Fruit fly (Drosophila melanogaster): Measurements from ENCODE around the gene CG11444.
A peak's percentile ranks its signal among the peaks of the same experiment; 100 is the strongest.

The CG11444 gene

dm6 chrX:4540430-4540932 is 13.7 kb downstream of the CG11444 start, which contains the start of the genes rb and CHOp24 (continued):
- peak; percentile 45 to 48 for TF ChIP-seq dpn (GFP tag; optimal IDR thresholded peaks at IDR 0.05)
- peak; percentile 90 for TF ChIP-seq inv (GFP tag; IDR thresholded peaks at IDR 0.05; ENCODE audit: partially characterized antibody)
- TF ChIP-seq luna (GFP tag; optimal IDR thresholded peaks at IDR 0.05): no peak
- TF ChIP-seq ssp (GFP tag; IDR thresholded peaks at IDR 0.05): no peak
- no peak for TF ChIP-seq Asciz (GFP tag; optimal IDR thresholded peaks at IDR 0.05)
- TF ChIP-seq CG4328 (GFP tag; optimal IDR thresholded peaks at IDR 0.05): no peak
- no peak for TF ChIP-seq HLH3B (GFP tag; IDR thresholded peaks at IDR 0.05)
- TF ChIP-seq prd (optimal IDR thresholded peaks at IDR 0.05): no peak
- TF ChIP-seq prd (GFP tag; IDR thresholded peaks at IDR 0.05): peak; percentile 24; the same call in 1 of the 3 replicates
- no peak for TF ChIP-seq CG3163 (GFP tag; optimal IDR thresholded peaks at IDR 0.05)
- TF ChIP-seq Myb (GFP tag; optimal IDR thresholded peaks at IDR 0.05): peak; percentile 68
- TF ChIP-seq pita (GFP tag; optimal IDR thresholded peaks at IDR 0.05): no peak
- TF ChIP-seq CG10565 (GFP tag; optimal IDR thresholded peaks at IDR 0.05): no peak
- no peak for TF ChIP-seq CG1602 (GFP tag; optimal IDR thresholded peaks at IDR 0.05)
- peak; percentile 17 for TF ChIP-seq chn (GFP tag; optimal IDR thresholded peaks at IDR 0.05)
- TF ChIP-seq CG4820 (GFP tag; optimal IDR thresholded peaks at IDR 0.05): no peak
- TF ChIP-seq da (GFP tag; optimal IDR thresholded peaks at IDR 0.05): no peak
- TF ChIP-seq sr (GFP tag; IDR thresholded peaks at IDR 0.05): no peak
- no peak for TF ChIP-seq lbe (GFP tag; optimal IDR thresholded peaks at IDR 0.05)
- no peak for TF ChIP-seq B-H1 (GFP tag; IDR thresholded peaks at IDR 0.05)
- TF ChIP-seq Jarid2 (GFP tag; optimal IDR thresholded peaks at IDR 0.05): no peak
- TF ChIP-seq CG17829 (tag; optimal IDR thresholded peaks at IDR 0.05): peak; percentile 31
- TF ChIP-seq Nf-YB (GFP tag; optimal IDR thresholded peaks at IDR 0.05): peak; percentile 13
- TF ChIP-seq ab (GFP tag; optimal IDR thresholded peaks at IDR 0.05): no peak
- TF ChIP-seq usp (GFP tag; optimal IDR thresholded peaks at IDR 0.05): no peak
- TF ChIP-seq pros (GFP tag; optimal IDR thresholded peaks at IDR 0.05): no peak
- TF ChIP-seq Dll (GFP tag; IDR thresholded peaks at IDR 0.05; ENCODE audit: partially characterized antibody): peak; percentile 95
- no peak for TF ChIP-seq CG11560 (tag; IDR thresholded peaks at IDR 0.05)
- TF ChIP-seq slbo (GFP tag; IDR thresholded peaks at IDR 0.05): no peak
- TF ChIP-seq dan (GFP tag; IDR thresholded peaks at IDR 0.05): no peak
- TF ChIP-seq CG15514 (GFP tag; optimal IDR thresholded peaks at IDR 0.05): no peak
- no peak for TF ChIP-seq CG8944 (GFP tag; optimal IDR thresholded peaks at IDR 0.05)
- TF ChIP-seq TFAM (GFP tag; optimal IDR thresholded peaks at IDR 0.05): no peak
- TF ChIP-seq Adf1 (GFP tag; IDR thresholded peaks at IDR 0.05): no peak
- no peak for TF ChIP-seq Deaf1 (tag; optimal IDR thresholded peaks at IDR 0.05)
- peak; percentile 87 for TF ChIP-seq bbx (GFP tag; IDR thresholded peaks at IDR 0.05; ENCODE audit: partially characterized antibody)
- no peak for TF ChIP-seq CG17568 (GFP tag; optimal IDR thresholded peaks at IDR 0.05)
- TF ChIP-seq hth (optimal IDR thresholded peaks at IDR 0.05): no peak
- TF ChIP-seq az2 (GFP tag; optimal IDR thresholded peaks at IDR 0.05): no peak
- no peak for TF ChIP-seq al (GFP tag; IDR thresholded peaks at IDR 0.05)
- TF ChIP-seq zfh1 (GFP tag; IDR thresholded peaks at IDR 0.05): no peak
- no peak for TF ChIP-seq CG6683 (GFP tag; optimal IDR thresholded peaks at IDR 0.05)
- peak; percentile 52 for TF ChIP-seq lilli (GFP tag; optimal IDR thresholded peaks at IDR 0.05)
- TF ChIP-seq CG10654 (GFP tag; optimal IDR thresholded peaks at IDR 0.05): no peak
- TF ChIP-seq sd (tag; optimal IDR thresholded peaks at IDR 0.05): no peak
- TF ChIP-seq en (GFP tag; optimal IDR thresholded peaks at IDR 0.05): no peak
- TF ChIP-seq dm (GFP tag; optimal IDR thresholded peaks at IDR 0.05): peak; percentile 56
- no peak for TF ChIP-seq CG7928 (GFP tag; optimal IDR thresholded peaks at IDR 0.05)
- no peak for TF ChIP-seq zf30C (GFP tag; optimal IDR thresholded peaks at IDR 0.05)
- TF ChIP-seq chinmo (GFP tag; IDR thresholded peaks at IDR 0.05; ENCODE audit: partially characterized antibody): peak; percentile 77; the same call in 3 of the 4 replicates
- no peak for TF ChIP-seq CG8359 (GFP tag; optimal IDR thresholded peaks at IDR 0.05; ENCODE audit: borderline replicate concordance)
- TF ChIP-seq crol (GFP tag; IDR thresholded peaks at IDR 0.05): no peak

All from whole organism, embryonic.